Worm (Caenorhabditis elegans) whole organism, L2 larva: Measurements from ENCODE around the gene col-185.

Source experiments
- C34F6.9 ChIP-seq: fragments of 150-350 bp; optimal IDR thresholded peaks from 2 replicates; lab custom pipeline; 2014; ENCODE audit warnings: missing biosample characterization, missing genetic modification characterization
- F13H6.1 ChIP-seq: sonication (generic microtip); optimal IDR thresholded peaks from 2 replicates; lab custom pipeline; 2016; ENCODE audit warnings: missing genetic modification characterization, missing compliant biosample characterization
- ZK546.5 ChIP-seq: sonication (generic microtip); optimal IDR thresholded peaks from 2 replicates; lab custom pipeline; 2017; ENCODE audit warnings: missing biosample characterization, missing genetic modification characterization
- alr-1 ChIP-seq: fragments of 150-350 bp; optimal IDR thresholded peaks from 2 replicates; lab custom pipeline; 2014; ENCODE audit warnings: missing biosample characterization, missing genetic modification characterization
- aly-2 ChIP-seq: fragments of 150-350 bp; optimal IDR thresholded peaks from 2 replicates; lab custom pipeline; 2014; ENCODE audit warnings: missing biosample characterization, missing genetic modification characterization
- ama-1 ChIP-seq: fragments of 150-350 bp; optimal IDR thresholded peaks from 2 replicates; lab custom pipeline; 2018; ENCODE audit warnings: inconsistent platforms
- blmp-1 ChIP-seq: sonication (generic microtip); optimal IDR thresholded peaks from 2 replicates; lab custom pipeline; 2017; ENCODE audit warnings: missing genetic modification characterization, mild to moderate bottlenecking, missing compliant biosample characterization, antibody characterized with exemption, moderate library complexity; ENCODE audit not compliant: insufficient read depth
- ceh-16 ChIP-seq: fragments of 150-350 bp; optimal IDR thresholded peaks from 2 replicates; lab custom pipeline; 2014; ENCODE audit warnings: missing biosample characterization, missing genetic modification characterization
- ceh-82 ChIP-seq: fragments of 150-350 bp; optimal IDR thresholded peaks from 2 replicates; lab custom pipeline; 2014; ENCODE audit warnings: missing biosample characterization, missing genetic modification characterization
- crh-2 ChIP-seq: sonication (generic microtip); optimal IDR thresholded peaks from 2 replicates; lab custom pipeline; 2017; ENCODE audit warnings: missing biosample characterization, missing genetic modification characterization
- egl-27 ChIP-seq: sonication (generic microtip); optimal IDR thresholded peaks from 3 replicates; lab custom pipeline; 2017; ENCODE audit warnings: missing biosample characterization, missing genetic modification reagents, missing genetic modification characterization
- elt-1 ChIP-seq: fragments of 150-350 bp; optimal IDR thresholded peaks from 2 replicates; lab custom pipeline; 2014; ENCODE audit warnings: missing biosample characterization, missing genetic modification characterization
- fos-1 ChIP-seq: fragments of 150-350 bp; optimal IDR thresholded peaks from 2 replicates; lab custom pipeline; 2014; ENCODE audit warnings: missing biosample characterization, missing genetic modification characterization
- lin-11 ChIP-seq: fragments of 150-350 bp; sonication (generic microtip); optimal IDR thresholded peaks from 2 replicates; lab custom pipeline; 2014; ENCODE audit warnings: missing biosample characterization, missing genetic modification characterization, inconsistent platforms, mixed read lengths
- lin-13 ChIP-seq: fragments of 150-350 bp; optimal IDR thresholded peaks from 2 replicates; lab custom pipeline; 2014; ENCODE audit warnings: missing biosample characterization, missing genetic modification reagents, missing genetic modification characterization
- lin-39 ChIP-seq: fragments of 150-350 bp; optimal IDR thresholded peaks from 2 replicates; lab custom pipeline; 2014; ENCODE audit warnings: missing biosample characterization, missing genetic modification reagents, missing genetic modification characterization
- lsy-2 ChIP-seq, 2 experiments: fragments of 150-350 bp in 1 of 2; sonication (generic microtip) in 1 of 2; optimal IDR thresholded peaks; 2 replicates each; lab custom pipeline; 2014 to 2017; ENCODE audit warnings: missing biosample characterization in 2 of 2, missing genetic modification characterization in 2 of 2
- mab-5 ChIP-seq: fragments of 150-350 bp; optimal IDR thresholded peaks from 2 replicates; lab custom pipeline; 2014; ENCODE audit warnings: missing biosample characterization, missing genetic modification characterization
- mdl-1 ChIP-seq, 2 experiments: fragments of 150-350 bp in 1 of 2; sonication (generic microtip) in 1 of 2; optimal IDR thresholded peaks; 2 replicates each; lab custom pipeline; 2017; ENCODE audit warnings: missing biosample characterization in 2 of 2, missing genetic modification characterization in 2 of 2
- nhr-10 ChIP-seq: sonication (generic microtip); optimal IDR thresholded peaks from 2 replicates; lab custom pipeline; 2017; ENCODE audit warnings: missing biosample characterization, missing genetic modification characterization
- nhr-11 ChIP-seq: fragments of 150-350 bp; optimal IDR thresholded peaks from 2 replicates; lab custom pipeline; 2014; ENCODE audit warnings: missing biosample characterization, missing genetic modification characterization
- nhr-12 ChIP-seq: fragments of 150-350 bp; optimal IDR thresholded peaks from 2 replicates; lab custom pipeline; 2014; ENCODE audit warnings: missing biosample characterization, missing genetic modification characterization
- nhr-129 ChIP-seq: fragments of 150-350 bp; optimal IDR thresholded peaks from 2 replicates; lab custom pipeline; 2014; ENCODE audit warnings: missing biosample characterization, missing genetic modification characterization
- nhr-21 ChIP-seq: fragments of 150-350 bp; optimal IDR thresholded peaks from 2 replicates; lab custom pipeline; 2014; ENCODE audit warnings: missing biosample characterization, missing genetic modification characterization
- nhr-237 ChIP-seq: fragments of 150-350 bp; optimal IDR thresholded peaks from 2 replicates; lab custom pipeline; 2014; ENCODE audit warnings: missing biosample characterization, missing genetic modification characterization
- nhr-25 ChIP-seq: fragments of 150-350 bp; sonication (generic microtip); optimal IDR thresholded peaks from 3 replicates; lab custom pipeline; 2014; ENCODE audit warnings: missing biosample characterization, missing genetic modification characterization
- nhr-6 ChIP-seq: fragments of 150-350 bp; optimal IDR thresholded peaks from 2 replicates; lab custom pipeline; 2014; ENCODE audit warnings: missing biosample characterization, missing genetic modification characterization
- nhr-77 ChIP-seq: fragments of 150-350 bp; optimal IDR thresholded peaks from 2 replicates; lab custom pipeline; 2014; ENCODE audit warnings: missing biosample characterization, missing genetic modification characterization
- peb-1 ChIP-seq: fragments of 150-350 bp; optimal IDR thresholded peaks from 2 replicates; lab custom pipeline; 2014; ENCODE audit warnings: missing biosample characterization, missing genetic modification characterization
- sem-4 ChIP-seq: fragments of 150-350 bp; optimal IDR thresholded peaks from 2 replicates; lab custom pipeline; 2014; ENCODE audit warnings: missing biosample characterization, missing genetic modification reagents, missing genetic modification characterization
- skn-1 ChIP-seq: sonication (generic microtip); optimal IDR thresholded peaks from 2 replicates; lab custom pipeline; 2017; ENCODE audit warnings: missing biosample characterization, missing genetic modification characterization
- sma-3 ChIP-seq: sonication (generic microtip); optimal IDR thresholded peaks from 2 replicates; lab custom pipeline; 2016; ENCODE audit warnings: missing genetic modification reagents, missing genetic modification characterization, missing compliant biosample characterization
- sma-9 ChIP-seq, 2 experiments: fragments of 150-350 bp in 1 of 2; sonication (generic microtip) in 1 of 2; optimal IDR thresholded peaks; 2 replicates each; lab custom pipeline; 2014 to 2016; ENCODE audit warnings: missing genetic modification characterization in 2 of 2, mild to moderate bottlenecking in 1 of 2, missing biosample characterization in 1 of 2, missing compliant biosample characterization in 1 of 2, missing genetic modification reagents in 1 of 2, moderate library complexity in 1 of 2
- snpc-4 ChIP-seq: fragments of 150-350 bp; optimal IDR thresholded peaks from 2 replicates; lab custom pipeline; 2014; ENCODE audit warnings: missing biosample characterization, missing genetic modification characterization
- unc-39 ChIP-seq: fragments of 150-350 bp; optimal IDR thresholded peaks from 2 replicates; lab custom pipeline; 2014; ENCODE audit warnings: missing biosample characterization, missing genetic modification characterization
- unc-55 ChIP-seq: fragments of 150-350 bp; sonication (generic microtip); optimal IDR thresholded peaks from 3 replicates; lab custom pipeline; 2014; ENCODE audit warnings: missing biosample characterization, missing genetic modification reagents, missing genetic modification characterization
- unc-62 ChIP-seq: fragments of 150-350 bp; optimal IDR thresholded peaks from 2 replicates; lab custom pipeline; 2014; ENCODE audit warnings: missing biosample characterization, missing genetic modification reagents, missing genetic modification characterization
- zag-1 ChIP-seq: fragments of 150-350 bp; optimal IDR thresholded peaks from 2 replicates; lab custom pipeline; 2014; ENCODE audit warnings: missing biosample characterization, missing genetic modification characterization
- ztf-1 ChIP-seq: fragments of 200-800 bp; sonication (Bioruptor generic); conservative IDR thresholded peaks from 2 replicates; pipeline ENCODE4 v1.3.6; 2022; ENCODE audit warnings: missing genetic modification characterization, missing compliant biosample characterization
- ztf-11 ChIP-seq: sonication (generic microtip); optimal IDR thresholded peaks from 2 replicates; lab custom pipeline; 2017; ENCODE audit warnings: missing biosample characterization, missing genetic modification characterization

Gene col-185

DNA sequence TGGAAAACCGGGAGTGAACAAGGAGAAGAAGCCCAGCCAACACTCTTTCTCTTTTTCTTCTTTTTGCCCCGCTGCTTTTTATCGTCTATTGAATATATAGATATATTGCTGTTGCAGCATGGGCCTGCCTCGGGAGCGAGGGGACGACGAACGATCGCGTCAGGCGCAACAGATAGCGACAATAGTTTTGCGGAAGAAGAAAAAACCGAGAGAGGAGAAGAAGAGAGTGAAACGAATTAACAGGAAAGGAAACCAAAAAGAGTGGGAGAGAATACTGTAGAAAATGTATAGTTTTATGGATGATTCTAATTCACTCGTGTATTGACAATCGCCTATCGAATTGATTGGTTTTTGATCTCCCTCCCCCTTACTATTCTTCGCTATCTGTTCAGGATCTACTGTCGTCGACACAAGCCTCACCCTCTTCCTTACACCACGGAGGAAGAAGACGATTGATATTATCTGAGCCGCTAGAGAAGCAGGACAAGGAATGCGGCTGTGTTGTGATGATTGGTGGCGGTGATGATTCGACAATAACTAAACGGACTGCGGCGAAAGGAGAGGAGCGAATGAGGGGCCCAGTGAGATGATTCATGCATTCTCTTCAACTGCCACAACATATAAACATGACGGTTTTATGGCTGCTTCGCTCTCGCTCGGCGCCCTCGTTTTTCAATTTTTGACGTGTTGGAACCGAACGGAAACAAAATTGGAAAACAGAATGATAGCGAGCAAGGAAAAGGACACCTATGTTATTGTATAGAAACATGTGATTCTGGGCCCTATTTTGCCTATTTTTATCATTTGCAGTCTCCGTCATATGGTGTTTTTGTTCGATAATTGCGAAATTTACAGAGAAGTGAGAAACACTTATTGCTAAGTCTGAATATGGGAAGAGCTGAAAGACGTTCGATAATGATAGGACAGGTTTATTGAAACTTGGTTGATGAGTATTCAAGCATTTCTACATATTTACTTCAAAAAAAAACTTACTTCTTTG, 15.6 kb upstream of the col-185 start:
- TF ChIP-seq lin-13 (GFP tag; lab: Kevin White, UChicago) (no peak), mab-5 (tag; lab: Kevin White, UChicago) (no peak), ama-1 (no peak), sma-9 (GFP tag; optimal IDR thresholded peaks at IDR 0.05; lab: Kevin White, UChicago) (peak; percentile 32), sma-9 (tag; optimal IDR thresholded peaks at IDR 0.05; lab: Kevin White, UChicago) (no peak), lin-39 (tag; lab: Kevin White, UChicago) (no peak), lsy-2 (tag; optimal IDR thresholded peaks at IDR 0.05; lab: Kevin White, UChicago) (peak in 1 of 2 experiments; percentile 8)

ce11 chrX:13525094-13525493, 14.2 kb upstream of the col-185 start:
- TF ChIP-seq sma-9 (GFP tag; optimal IDR thresholded peaks at IDR 0.05; lab: Kevin White, UChicago) (no peak), sma-9 (tag; optimal IDR thresholded peaks at IDR 0.05; lab: Kevin White, UChicago) (no peak), zag-1 (tag; lab: Kevin White, UChicago) (no peak), nhr-21 (tag; lab: Kevin White, UChicago) (no peak), nhr-77 (no peak), blmp-1 (tag; lab: Kevin White, UChicago) (no peak), C34F6.9 (tag; lab: Kevin White, UChicago) (no peak), snpc-4 (tag; lab: Kevin White, UChicago) (no peak), nhr-12 (tag; lab: Kevin White, UChicago) (no peak), skn-1 (tag; lab: Kevin White, UChicago) (no peak), nhr-237 (tag; lab: Kevin White, UChicago) (no peak), lin-39 (tag; lab: Kevin White, UChicago) (no peak), peb-1 (tag; lab: Kevin White, UChicago) (no peak), ceh-16 (tag; lab: Kevin White, UChicago) (no peak)

- TF ChIP-seq zag-1 (tag; lab: Kevin White, UChicago), result peak; percentile 1
- TF ChIP-seq lin-13 (GFP tag; lab: Kevin White, UChicago), result peak; percentile 12
- no peak for TF ChIP-seq unc-62 (GFP tag; lab: Kevin White, UChicago)
- peak; percentile 56 for TF ChIP-seq crh-2 (tag; lab: Kevin White, UChicago)
- peak; percentile 52 for TF ChIP-seq sem-4 (tag; lab: Kevin White, UChicago)
- TF ChIP-seq nhr-129 (tag; lab: Kevin White, UChicago), result peak; percentile 77
- peak; percentile 15 for TF ChIP-seq F13H6.1 (tag; lab: Kevin White, UChicago)
- TF ChIP-seq lsy-2 (tag; optimal IDR thresholded peaks at IDR 0.05; lab: Kevin White, UChicago), result peak in 1 of 2 experiments; percentile 52
- TF ChIP-seq fos-1 (tag; lab: Kevin White, UChicago), result peak; percentile 20
- TF ChIP-seq nhr-25 (tag; lab: Kevin White, UChicago), result peak; percentile 23
- no peak for TF ChIP-seq peb-1 (tag; lab: Kevin White, UChicago)
- no peak for TF ChIP-seq nhr-10 (tag; lab: Kevin White, UChicago)
- TF ChIP-seq nhr-11 (tag; lab: Kevin White, UChicago), result no peak
- TF ChIP-seq C34F6.9 (tag; lab: Kevin White, UChicago), result peak; percentile 81
- no peak for TF ChIP-seq nhr-21 (tag; lab: Kevin White, UChicago)
- TF ChIP-seq lin-11, result no peak
- TF ChIP-seq mdl-1 (tag; optimal IDR thresholded peaks at IDR 0.05; lab: Kevin White, UChicago), result no peak
- peak; percentile 94 for TF ChIP-seq unc-55
- peak; percentile 29 for TF ChIP-seq ceh-16 (tag; lab: Kevin White, UChicago)
- TF ChIP-seq, all 48 proteins: peak for 12
Measured at ce11 chrX:13518861-13519713, 8.2 kb upstream of the col-185 start, which contains the start of the genes cdk-4 and F18H3.1. Gene cdk-4, minus strand, starts transcription at chrX:13518911. Gene F18H3.1, plus strand, starts transcription at chrX:13519663.

DNA sequence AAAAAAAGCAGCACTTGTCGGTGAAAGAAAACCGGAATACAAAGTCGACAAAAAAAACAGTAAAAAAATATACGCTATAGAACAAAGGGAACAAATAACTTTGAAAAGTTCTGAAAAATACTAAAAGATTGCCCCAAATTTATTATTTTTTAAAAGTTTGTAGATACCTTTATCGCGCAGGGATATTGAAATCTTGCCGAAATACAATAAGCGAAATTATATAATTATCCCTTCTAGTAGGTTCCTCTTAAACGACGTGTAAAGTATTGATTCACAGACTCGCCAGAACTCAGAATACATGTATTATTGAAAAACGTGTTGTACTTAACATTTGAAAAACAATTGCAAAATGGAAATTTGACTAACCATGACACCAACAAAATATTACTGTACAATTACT, 3.5 kb upstream of the col-185 start:
- TF ChIP-seq F13H6.1 (tag; lab: Kevin White, UChicago), result peak; percentile 88
- TF ChIP-seq nhr-6 (tag; lab: Kevin White, UChicago), result peak; percentile 93
- TF ChIP-seq nhr-11 (tag; lab: Kevin White, UChicago), result no peak
- TF ChIP-seq aly-2, result no peak
- TF ChIP-seq ama-1, result no peak
- TF ChIP-seq egl-27 (tag; lab: Kevin White, UChicago), result peak; percentile 91
- peak; percentile 20 for TF ChIP-seq ztf-11 (tag; lab: Kevin White, UChicago)
- TF ChIP-seq C34F6.9 (tag; lab: Kevin White, UChicago), result peak; percentile 96
- TF ChIP-seq elt-1 (tag; lab: Kevin White, UChicago), result no peak
- TF ChIP-seq ceh-16 (tag; lab: Kevin White, UChicago), result peak; percentile 68
- peak; percentile 86 for TF ChIP-seq mab-5 (tag; lab: Kevin White, UChicago)
- no peak for TF ChIP-seq ztf-1 (GFP tag; lab: Robert Waterston, UW)
- no peak for TF ChIP-seq unc-39 (tag; lab: Kevin White, UChicago)
- TF ChIP-seq alr-1 (tag; lab: Kevin White, UChicago), result no peak
- no peak for TF ChIP-seq peb-1 (tag; lab: Kevin White, UChicago)
- TF ChIP-seq sma-3 (GFP tag; lab: Kevin White, UChicago), result peak; percentile 91
- TF ChIP-seq ZK546.5 (tag; lab: Kevin White, UChicago), result peak; percentile 40
- peak; percentile 34 for TF ChIP-seq ceh-82 (tag; lab: Kevin White, UChicago)
- TF ChIP-seq zag-1 (tag; lab: Kevin White, UChicago), result peak; percentile 45
- TF ChIP-seq nhr-77, result peak; percentile 87
- TF ChIP-seq snpc-4 (tag; lab: Kevin White, UChicago), result peak; percentile 83
- TF ChIP-seq sem-4 (tag; lab: Kevin White, UChicago), result peak; percentile 94
